Worm (Caenorhabditis elegans) whole organism, young adult: ENCODE results near the gene ras-2.

Source experiments
- T26A5.8 ChIP-seq: sonication (generic microtip); optimal IDR thresholded peaks from 2 replicates; lab custom pipeline; 2016; ENCODE audit warnings: missing genetic modification characterization, missing compliant biosample characterization
- akir-1 ChIP-seq: fragments of 200-800 bp; sonication (Bioruptor generic); optimal IDR thresholded peaks from 2 replicates; lab custom pipeline; 2018; ENCODE audit warnings: mild to moderate bottlenecking, missing genetic modification characterization, moderate library complexity, missing compliant biosample characterization
- lsl-1 ChIP-seq: fragments of 200-800 bp; sonication (Bioruptor generic); optimal IDR thresholded peaks from 2 replicates; lab custom pipeline; 2018; ENCODE audit warnings: mild to moderate bottlenecking, missing genetic modification characterization, moderate library complexity, missing compliant biosample characterization
- madf-10 ChIP-seq: sonication (generic microtip); optimal IDR thresholded peaks from 2 replicates; lab custom pipeline; 2016; ENCODE audit warnings: mild to moderate bottlenecking, missing genetic modification characterization, missing compliant biosample characterization
- rec-8 ChIP-seq, 2 experiments: sonication (generic microtip); optimal IDR thresholded peaks; 2 replicates each; lab custom pipeline; 2016; ENCODE audit warnings: mild to moderate bottlenecking in 2 of 2, missing genetic modification characterization in 2 of 2, missing genetic modification reagents in 2 of 2, missing genotype in 2 of 2, missing biosample characterization in 1 of 2, missing compliant biosample characterization in 1 of 2, moderate library complexity in 1 of 2
- snpc-4 ChIP-seq, 5 experiments: fragments of 150-350 bp in 1 of 5; sonication (generic microtip) in 4 of 5; optimal IDR thresholded peaks; 2 replicates each; lab custom pipeline; 2014 to 2018; ENCODE audit warnings: missing genetic modification characterization in 5 of 5, missing biosample characterization in 3 of 5, antibody characterized with exemption in 2 of 5, mild to moderate bottlenecking in 2 of 5, missing compliant biosample characterization in 2 of 5, missing genotype in 2 of 5, moderate library complexity in 2 of 5, missing genetic modification reagents in 1 of 5
- unc-62 ChIP-seq: fragments of 150-350 bp; optimal IDR thresholded peaks from 2 replicates; lab custom pipeline; 2014; ENCODE audit warnings: missing biosample characterization, missing genetic modification reagents, missing genetic modification characterization
- ztf-28 ChIP-seq: fragments of 200-800 bp; sonication (Bioruptor generic); IDR thresholded peaks from 2 replicates; pipeline ENCODE4 v1.3.6; 2022; ENCODE audit warnings: missing genetic modification reagents, missing genetic modification characterization, missing compliant biosample characterization

- TF ChIP-seq lsl-1 (no peak), T26A5.8 (tag; lab: Kevin White, UChicago) (no peak), ztf-28 (GFP tag; lab: Robert Waterston, UW) (no peak), madf-10 (tag; lab: Kevin White, UChicago) (no peak), akir-1 (GFP tag; lab: Kevin White, UChicago) (no peak), rec-8 (tag; optimal IDR thresholded peaks at IDR 0.05; lab: Kevin White, UChicago) (no peak), unc-62 (no peak), snpc-4 (GFP tag; optimal IDR thresholded peaks at IDR 0.05; lab: Kevin White, UChicago) (no peak), snpc-4 (tag; optimal IDR thresholded peaks at IDR 0.05; lab: Kevin White, UChicago) (no peak)
These were observed 8.4 kb downstream of the ras-2 start, which contains the start of gene F17C8.3 for ce11 chrIII:4731295-4731988.
